Worm (Caenorhabditis elegans) whole organism, late embryonic: ENCODE data around the gene T19B10.12.

ENCODE experiments used
- K02D7.2 ChIP-seq: sonication (generic microtip); optimal IDR thresholded peaks from 2 replicates; lab custom pipeline; 2017; ENCODE audit warnings: mild to moderate bottlenecking, missing genetic modification characterization, missing compliant biosample characterization
- ceh-22 ChIP-seq: sonication (generic microtip); optimal IDR thresholded peaks from 2 replicates; lab custom pipeline; 2017; ENCODE audit warnings: missing biosample characterization, missing genetic modification characterization
- elt-4 ChIP-seq: sonication (generic microtip); optimal IDR thresholded peaks from 2 replicates; lab custom pipeline; 2016; ENCODE audit warnings: missing genetic modification characterization, missing compliant biosample characterization
- fkh-10 ChIP-seq: fragments of 150-350 bp; optimal IDR thresholded peaks from 2 replicates; lab custom pipeline; 2014; ENCODE audit warnings: missing biosample characterization, missing genetic modification reagents, missing genetic modification characterization
- lin-11 ChIP-seq: fragments of 200-800 bp; sonication (Bioruptor generic); optimal IDR thresholded peaks from 2 replicates; lab custom pipeline; 2018; ENCODE audit warnings: mild to moderate bottlenecking, missing genetic modification characterization, missing compliant biosample characterization
- nhr-11 ChIP-seq: fragments of 150-350 bp; optimal IDR thresholded peaks from 2 replicates; lab custom pipeline; 2014; ENCODE audit warnings: missing biosample characterization, missing genetic modification characterization
- npax-4 ChIP-seq: sonication (generic microtip); optimal IDR thresholded peaks from 2 replicates; lab custom pipeline; 2016; ENCODE audit warnings: missing genetic modification characterization, missing compliant biosample characterization
- pha-4 ChIP-seq: fragments of 150-350 bp; optimal IDR thresholded peaks from 2 replicates; lab custom pipeline; 2018; ENCODE audit warnings: missing biosample characterization, missing genetic modification reagents, missing genetic modification characterization
- pqm-1 ChIP-seq: sonication (generic microtip); optimal IDR thresholded peaks from 2 replicates; lab custom pipeline; 2016; ENCODE audit warnings: missing genetic modification characterization, missing compliant biosample characterization

- no peak for TF ChIP-seq lin-11 (tag; lab: Kevin White, UChicago)
- TF ChIP-seq K02D7.2 (tag; lab: Kevin White, UChicago), result no peak
- TF ChIP-seq pha-4 (tag; lab: Kevin White, UChicago), result no peak
- no peak for TF ChIP-seq ceh-22 (tag; lab: Kevin White, UChicago)
- TF ChIP-seq fkh-10, result no peak
- no peak for TF ChIP-seq nhr-11 (tag; lab: Kevin White, UChicago)
- TF ChIP-seq elt-4, result no peak
- no peak for TF ChIP-seq npax-4 (tag; lab: Kevin White, UChicago)
- no peak for TF ChIP-seq pqm-1 (tag; lab: Kevin White, UChicago)
Measured at ce11 chrV:11211323-11211722, 39.5 kb upstream of the T19B10.12 start.
